Worm (Caenorhabditis elegans) whole organism, young adult: Measurements from ENCODE around the gene tkr-1.

Experiments
- B0019.2 ChIP-seq: fragments of 200-800 bp; sonication (Bioruptor generic); conservative IDR thresholded peaks from 2 replicates; pipeline ENCODE4 v1.3.6; 2022; ENCODE audit warnings: missing genetic modification reagents, missing genetic modification characterization, missing compliant biosample characterization
- C17E4.6 ChIP-seq: fragments of 200-800 bp; sonication (Bioruptor generic); IDR thresholded peaks from 2 replicates; pipeline ENCODE4 v1.3.6; 2022; ENCODE audit warnings: missing genetic modification reagents, missing genetic modification characterization, missing compliant biosample characterization
- F22D6.2 ChIP-seq: sonication (generic microtip); optimal IDR thresholded peaks from 2 replicates; lab custom pipeline; 2016; ENCODE audit warnings: mild to moderate bottlenecking, missing genetic modification characterization, missing compliant biosample characterization
- Y53G8AR.9 ChIP-seq: fragments of 200-800 bp; sonication (Bioruptor generic); conservative IDR thresholded peaks from 2 replicates; pipeline ENCODE4 v1.3.6; 2022; ENCODE audit warnings: missing genetic modification reagents, missing genetic modification characterization, missing compliant biosample characterization
- Y95B8A.8 ChIP-seq: fragments of 200-800 bp; sonication (Bioruptor generic); IDR thresholded peaks from 2 replicates; pipeline ENCODE4 v1.3.6; 2022; ENCODE audit warnings: missing genetic modification reagents, missing genetic modification characterization, missing compliant biosample characterization
- akir-1 ChIP-seq: fragments of 200-800 bp; sonication (Bioruptor generic); optimal IDR thresholded peaks from 2 replicates; lab custom pipeline; 2018; ENCODE audit warnings: mild to moderate bottlenecking, missing genetic modification characterization, moderate library complexity, missing compliant biosample characterization
- attf-3 ChIP-seq: fragments of 200-800 bp; sonication (Bioruptor generic); conservative IDR thresholded peaks from 2 replicates; pipeline ENCODE4 v1.3.6; 2022; ENCODE audit warnings: missing genetic modification reagents, missing genetic modification characterization, missing compliant biosample characterization
- attf-6 ChIP-seq: fragments of 200-800 bp; sonication (Bioruptor generic); IDR thresholded peaks from 2 replicates; pipeline ENCODE4 v1.3.6; 2022; ENCODE audit warnings: missing genetic modification reagents, missing genetic modification characterization, missing compliant biosample characterization
- ceh-27 ChIP-seq: fragments of 200-800 bp; sonication (Bioruptor generic); optimal IDR thresholded peaks from 2 replicates; lab custom pipeline; 2018; ENCODE audit warnings: mild to moderate bottlenecking, missing genetic modification characterization, moderate library complexity, missing compliant biosample characterization
- ceh-91 ChIP-seq: fragments of 200-800 bp; sonication (Bioruptor generic); IDR thresholded peaks from 2 replicates; pipeline ENCODE4 v1.3.6; 2022; ENCODE audit warnings: missing genetic modification reagents, missing genetic modification characterization, missing compliant biosample characterization
- die-1 ChIP-seq: sonication (generic microtip); optimal IDR thresholded peaks from 2 replicates; lab custom pipeline; 2016; ENCODE audit warnings: missing genotype, mild to moderate bottlenecking, missing genetic modification characterization, missing compliant biosample characterization
- dpff-1 ChIP-seq: sonication (generic microtip); optimal IDR thresholded peaks from 2 replicates; lab custom pipeline; 2017; ENCODE audit warnings: mild to moderate bottlenecking, missing genetic modification characterization, missing compliant biosample characterization
- dpl-1 ChIP-seq: fragments of 150-350 bp; optimal IDR thresholded peaks from 2 replicates; lab custom pipeline; 2014; ENCODE audit warnings: missing biosample characterization, missing genetic modification reagents, missing genetic modification characterization
- egl-44 ChIP-seq: fragments of 200-800 bp; sonication (Bioruptor generic); IDR thresholded peaks from 2 replicates; pipeline ENCODE4 v1.3.6; 2022; ENCODE audit warnings: missing genetic modification reagents, missing genetic modification characterization, missing compliant biosample characterization
- ekl-4 ChIP-seq: fragments of 200-800 bp; sonication (Bioruptor generic); IDR thresholded peaks from 2 replicates; pipeline ENCODE4 v1.3.6; 2022; ENCODE audit warnings: missing genetic modification reagents, missing genetic modification characterization, missing compliant biosample characterization
- hmg-20 ChIP-seq: fragments of 200-800 bp; sonication (Bioruptor generic); IDR thresholded peaks from 2 replicates; pipeline ENCODE4 v1.3.6; 2022; ENCODE audit warnings: missing genetic modification reagents, missing genetic modification characterization, missing compliant biosample characterization
- hrde-1 ChIP-seq: sonication (generic microtip); optimal IDR thresholded peaks from 2 replicates; lab custom pipeline; 2016; ENCODE audit warnings: missing genetic modification characterization, mild to moderate bottlenecking, missing compliant biosample characterization, moderate library complexity, missing genotype, missing genetic modification reagents, borderline replicate concordance
- hsf-1 ChIP-seq: fragments of 200-800 bp; sonication (Bioruptor generic); IDR thresholded peaks from 2 replicates; pipeline ENCODE4 v1.3.6; 2022; ENCODE audit warnings: missing genetic modification reagents, missing genetic modification characterization, missing compliant biosample characterization
- lsl-1 ChIP-seq: fragments of 200-800 bp; sonication (Bioruptor generic); optimal IDR thresholded peaks from 2 replicates; lab custom pipeline; 2018; ENCODE audit warnings: mild to moderate bottlenecking, missing genetic modification characterization, moderate library complexity, missing compliant biosample characterization
- madf-6 ChIP-seq: fragments of 200-800 bp; sonication (Bioruptor generic); IDR thresholded peaks from 2 replicates; pipeline ENCODE4 v1.3.6; 2022; ENCODE audit warnings: missing genetic modification reagents, missing genetic modification characterization, missing compliant biosample characterization
- mel-28 ChIP-seq: sonication (generic microtip); optimal IDR thresholded peaks from 2 replicates; lab custom pipeline; 2016; ENCODE audit warnings: borderline replicate concordance, mild to moderate bottlenecking, missing genetic modification characterization, missing compliant biosample characterization
- mes-4 ChIP-seq: sonication (generic microtip); optimal IDR thresholded peaks from 2 replicates; lab custom pipeline; 2016; ENCODE audit warnings: missing genotype, missing genetic modification characterization, missing compliant biosample characterization
- nfya-2 ChIP-seq: fragments of 200-800 bp; sonication (Bioruptor generic); IDR thresholded peaks from 2 replicates; pipeline ENCODE4 v1.3.6; 2022; ENCODE audit warnings: missing genetic modification reagents, missing genetic modification characterization, missing compliant biosample characterization
- nfyb-1 ChIP-seq: fragments of 200-800 bp; sonication (Bioruptor generic); IDR thresholded peaks from 2 replicates; pipeline ENCODE4 v1.3.6; 2022; ENCODE audit warnings: missing genetic modification reagents, missing genetic modification characterization, missing compliant biosample characterization
- nhr-120 ChIP-seq: fragments of 200-800 bp; sonication (Bioruptor generic); IDR thresholded peaks from 2 replicates; pipeline ENCODE4 v1.3.6; 2022; ENCODE audit warnings: missing genetic modification characterization, missing compliant biosample characterization
- rec-8 ChIP-seq, 2 experiments: sonication (generic microtip); optimal IDR thresholded peaks; 2 replicates each; lab custom pipeline; 2016; ENCODE audit warnings: mild to moderate bottlenecking in 2 of 2, missing genetic modification characterization in 2 of 2, missing genetic modification reagents in 2 of 2, missing genotype in 2 of 2, missing biosample characterization in 1 of 2, missing compliant biosample characterization in 1 of 2, moderate library complexity in 1 of 2
- repo-1 ChIP-seq: sonication (generic microtip); optimal IDR thresholded peaks from 2 replicates; lab custom pipeline; 2017; ENCODE audit warnings: mild to moderate bottlenecking, missing genetic modification characterization, missing compliant biosample characterization
- sea-2 ChIP-seq: fragments of 200-800 bp; sonication (Bioruptor generic); IDR thresholded peaks from 2 replicates; pipeline ENCODE4 v1.3.6; 2022; ENCODE audit warnings: missing genetic modification characterization, missing compliant biosample characterization
- snpc-1.3 ChIP-seq: sonication (generic microtip); optimal IDR thresholded peaks from 2 replicates; lab custom pipeline; 2017; ENCODE audit warnings: missing genetic modification characterization, mild to moderate bottlenecking, missing compliant biosample characterization, antibody characterized with exemption, moderate library complexity, missing genotype, missing genetic modification reagents; ENCODE audit not compliant: insufficient read depth
- somi-1 ChIP-seq: fragments of 200-800 bp; sonication (Bioruptor generic); optimal IDR thresholded peaks from 2 replicates; lab custom pipeline; 2018; ENCODE audit warnings: mild to moderate bottlenecking, missing genetic modification characterization, missing compliant biosample characterization
- tlf-1 ChIP-seq: fragments of 200-800 bp; sonication (Bioruptor generic); optimal IDR thresholded peaks from 2 replicates; lab custom pipeline; 2018; ENCODE audit warnings: mild to moderate bottlenecking, missing genetic modification characterization, missing compliant biosample characterization
- unc-130 ChIP-seq: sonication (generic microtip); optimal IDR thresholded peaks from 2 replicates; lab custom pipeline; 2016; ENCODE audit warnings: missing genetic modification reagents, missing genetic modification characterization, missing compliant biosample characterization
- xnd-1 ChIP-seq: sonication (generic microtip); optimal IDR thresholded peaks from 2 replicates; lab custom pipeline; 2016; ENCODE audit warnings: missing genotype, missing genetic modification reagents, missing genetic modification characterization, missing compliant biosample characterization
- ztf-22 ChIP-seq: fragments of 200-800 bp; sonication (Bioruptor generic); optimal IDR thresholded peaks from 2 replicates; lab custom pipeline; 2018; ENCODE audit warnings: mild to moderate bottlenecking, missing genetic modification characterization, moderate library complexity, missing compliant biosample characterization
- ztf-6 ChIP-seq: fragments of 200-800 bp; sonication (Bioruptor generic); IDR thresholded peaks from 2 replicates; pipeline ENCODE4 v1.3.6; 2022; ENCODE audit warnings: missing genetic modification reagents, missing genetic modification characterization, missing compliant biosample characterization

Gene tkr-1

DNA sequence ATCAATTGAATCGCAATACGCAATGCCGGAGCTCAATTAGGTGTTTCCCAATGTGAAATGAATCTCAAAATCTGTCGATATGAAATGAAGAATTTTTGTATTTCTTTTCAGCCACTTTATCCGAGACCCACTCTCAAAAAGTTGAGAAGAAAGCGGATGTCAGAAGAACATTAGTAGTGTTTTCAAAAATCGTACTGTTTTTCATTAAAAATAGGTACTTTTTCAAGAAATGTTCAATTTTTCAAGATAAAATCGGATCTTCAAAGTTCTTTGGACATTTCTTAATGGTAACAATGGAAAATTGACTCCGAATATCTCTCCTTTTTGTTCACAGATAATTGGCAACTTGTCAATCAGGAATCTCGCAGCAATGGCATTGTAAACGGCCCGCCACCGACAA lies 22.4 kb upstream of the tkr-1 start, which contains the start of gene flp-25:
TSS of gene flp-25 (plus strand) at position 301 of the 400 bp plus-strand sequence.
- TF ChIP-seq die-1 (tag; lab: Kevin White, UChicago): no peak
- no peak for TF ChIP-seq rec-8 (tag; optimal IDR thresholded peaks at IDR 0.05; lab: Kevin White, UChicago)
- no peak for TF ChIP-seq lsl-1 (GFP tag; lab: Kevin White, UChicago)

DNA sequence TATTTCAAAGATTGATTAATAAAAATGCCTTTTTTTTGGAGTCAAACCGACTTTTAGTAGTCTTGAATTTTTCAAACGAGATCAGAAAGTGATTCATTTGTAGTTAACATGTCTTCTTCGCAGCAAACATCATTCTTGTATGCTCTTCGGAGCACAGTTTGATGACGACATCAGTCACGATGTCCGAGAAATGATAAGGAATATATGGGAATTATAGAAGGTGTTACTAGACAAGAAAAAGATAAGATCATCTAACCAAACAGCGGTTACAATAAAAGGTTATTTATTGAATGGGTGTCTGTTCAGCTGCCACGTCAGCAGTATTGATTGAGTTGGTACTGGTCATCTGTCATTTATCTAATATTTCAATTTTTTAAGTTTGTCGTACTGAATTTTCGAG lies 17.2 kb upstream of the tkr-1 start:
- TF ChIP-seq ekl-4: no peak
- TF ChIP-seq ztf-22 (GFP tag; lab: Kevin White, UChicago): no peak
- no peak for TF ChIP-seq Y95B8A.8 (GFP tag; lab: Robert Waterston, UW)
- no peak for TF ChIP-seq unc-130 (GFP tag; lab: Kevin White, UChicago)
- no peak for TF ChIP-seq ceh-27 (GFP tag; lab: Kevin White, UChicago)
- TF ChIP-seq Y53G8AR.9 (GFP tag; lab: Robert Waterston, UW): no peak
- no peak for TF ChIP-seq ztf-6 (GFP tag; lab: Robert Waterston, UW)
- no peak for TF ChIP-seq tlf-1
- no peak for TF ChIP-seq sea-2 (GFP tag; lab: Robert Waterston, UW)
- TF ChIP-seq die-1 (tag; lab: Kevin White, UChicago): no peak
- no peak for TF ChIP-seq xnd-1 (tag; lab: Kevin White, UChicago)
- TF ChIP-seq akir-1 (GFP tag; lab: Kevin White, UChicago): no peak
- TF ChIP-seq, all 124 proteins: peak for 0

DNA sequence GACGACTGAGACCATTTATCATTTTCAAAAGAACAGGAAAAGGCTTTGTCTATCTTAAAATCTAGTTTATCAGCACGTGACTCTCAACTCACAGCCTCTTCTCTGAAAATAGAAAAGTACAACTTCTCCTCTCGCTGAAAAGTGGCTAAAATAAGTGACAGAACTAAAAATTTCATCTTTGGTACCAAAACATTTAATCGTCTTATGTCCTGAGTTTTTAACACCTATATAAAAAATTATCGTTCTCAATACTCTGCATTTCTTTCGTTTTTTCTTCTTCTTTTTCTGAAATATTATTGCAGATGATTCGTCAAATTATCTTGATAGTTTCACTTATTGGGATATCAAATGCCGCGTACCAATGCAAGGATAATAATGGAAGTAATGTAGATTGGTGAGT lies 16.6 kb upstream of the tkr-1 start, which contains the start of gene crn-6:
TSS of gene crn-6 (plus strand) at position 301 of the 400 bp plus-strand sequence.
- TF ChIP-seq ceh-91 (GFP tag; lab: Robert Waterston, UW) (no peak), dpl-1 (GFP tag; lab: Kevin White, UChicago) (no peak), egl-44 (GFP tag; lab: Robert Waterston, UW) (no peak), F22D6.2 (tag; lab: Kevin White, UChicago) (no peak), C17E4.6 (GFP tag; lab: Robert Waterston, UW) (no peak)

DNA sequence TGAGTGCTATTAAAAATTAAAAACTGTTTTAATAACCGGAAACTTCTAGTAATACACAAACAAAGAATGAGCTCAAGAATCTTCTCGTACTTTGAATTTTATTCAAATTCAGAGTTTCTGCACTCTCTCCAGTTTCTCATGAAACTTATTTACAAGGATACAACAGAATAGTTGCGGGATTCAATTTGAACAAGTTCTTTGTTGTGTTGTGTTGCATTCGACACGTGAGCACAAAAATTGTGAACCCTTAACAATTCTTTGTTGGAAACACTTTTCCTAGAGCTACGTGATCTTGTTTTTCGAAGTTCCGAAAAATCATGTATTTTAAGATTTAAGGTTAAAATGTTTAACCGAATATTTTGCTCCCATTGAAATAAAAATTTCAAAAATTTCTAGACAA lies 9.8 kb upstream of the tkr-1 start:
- TF ChIP-seq somi-1 (no peak), hrde-1 (tag; lab: Kevin White, UChicago) (no peak), madf-6 (GFP tag; lab: Robert Waterston, UW) (no peak), repo-1 (tag; lab: Kevin White, UChicago) (no peak), nfyb-1 (GFP tag; lab: Robert Waterston, UW) (no peak), Y53G8AR.9 (GFP tag; lab: Robert Waterston, UW) (no peak), attf-3 (no peak), attf-6 (GFP tag; lab: Robert Waterston, UW) (no peak), akir-1 (GFP tag; lab: Kevin White, UChicago) (no peak), mel-28 (tag; lab: Kevin White, UChicago) (no peak), mes-4 (tag; lab: Kevin White, UChicago) (no peak), hsf-1 (GFP tag; lab: Robert Waterston, UW) (no peak), nfya-2 (no peak), sea-2 (GFP tag; lab: Robert Waterston, UW) (no peak), hmg-20 (GFP tag; lab: Robert Waterston, UW) (no peak), dpff-1 (tag; lab: Kevin White, UChicago) (no peak), snpc-1.3 (tag; lab: Kevin White, UChicago) (no peak), nhr-120 (GFP tag; lab: Robert Waterston, UW) (no peak), B0019.2 (no peak), ztf-6 (GFP tag; lab: Robert Waterston, UW) (no peak)
